Worm (Caenorhabditis elegans): ENCODE data around the gene W03C9.2.

The W03C9.2 gene

DNA sequence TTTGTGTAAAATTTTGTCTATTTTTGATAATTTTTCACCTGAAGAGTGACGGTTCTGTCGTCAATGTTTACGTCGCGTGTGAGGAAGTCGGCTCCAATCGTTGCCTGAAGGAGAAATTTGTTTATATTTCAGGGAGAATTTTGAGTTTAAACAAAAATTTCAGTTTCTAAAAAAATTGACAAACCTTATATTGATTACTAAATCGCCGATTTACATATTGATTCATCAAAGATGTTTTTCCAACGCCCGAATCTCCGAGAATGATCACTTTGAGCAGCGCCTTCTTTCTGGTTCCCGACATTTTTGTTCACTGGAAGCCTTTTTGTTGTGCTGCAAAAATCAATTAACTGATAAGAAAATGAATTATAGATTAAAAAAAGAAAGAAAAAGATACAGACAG lies 4.4 kb downstream of the W03C9.2 start, which contains the start of gene rab-7 (continued):
- TF ChIP-seq C04F5.9 (tag; optimal IDR thresholded peaks at IDR 0.05), result no peak
- TF ChIP-seq elt-3 (tag; optimal IDR thresholded peaks at IDR 0.05), result no peak
- no peak for TF ChIP-seq zip-4 (GFP tag; optimal IDR thresholded peaks at IDR 0.05)
- TF ChIP-seq tbx-2 (tag; optimal IDR thresholded peaks at IDR 0.05), result no peak
- peak; percentile 32 for TF ChIP-seq nhr-71 (tag; optimal IDR thresholded peaks at IDR 0.05)
- no peak for TF ChIP-seq nhr-11 (tag; optimal IDR thresholded peaks at IDR 0.05)
- TF ChIP-seq hpl-2 (GFP tag; optimal IDR thresholded peaks at IDR 0.05), result no peak
- TF ChIP-seq snpc-4 (tag; optimal IDR thresholded peaks at IDR 0.05), result no peak
- TF ChIP-seq skn-1 (tag; optimal IDR thresholded peaks at IDR 0.05), result no peak
- no peak for TF ChIP-seq unc-98 (GFP tag; IDR thresholded peaks at IDR 0.05)
- no peak for TF ChIP-seq nhr-84 (tag; optimal IDR thresholded peaks at IDR 0.05)
- peak; percentile 54 for TF ChIP-seq elt-2 (tag; optimal IDR thresholded peaks at IDR 0.05)
- no peak for TF ChIP-seq C16A3.4 (tag; optimal IDR thresholded peaks at IDR 0.05)
- no peak for TF ChIP-seq fkh-8 (tag; optimal IDR thresholded peaks at IDR 0.05)
- TF ChIP-seq nhr-12 (tag; optimal IDR thresholded peaks at IDR 0.05), result no peak
- TF ChIP-seq nhr-85 (tag), result no peak
- TF ChIP-seq lin-39 (tag; optimal IDR thresholded peaks at IDR 0.05), result no peak

DNA sequence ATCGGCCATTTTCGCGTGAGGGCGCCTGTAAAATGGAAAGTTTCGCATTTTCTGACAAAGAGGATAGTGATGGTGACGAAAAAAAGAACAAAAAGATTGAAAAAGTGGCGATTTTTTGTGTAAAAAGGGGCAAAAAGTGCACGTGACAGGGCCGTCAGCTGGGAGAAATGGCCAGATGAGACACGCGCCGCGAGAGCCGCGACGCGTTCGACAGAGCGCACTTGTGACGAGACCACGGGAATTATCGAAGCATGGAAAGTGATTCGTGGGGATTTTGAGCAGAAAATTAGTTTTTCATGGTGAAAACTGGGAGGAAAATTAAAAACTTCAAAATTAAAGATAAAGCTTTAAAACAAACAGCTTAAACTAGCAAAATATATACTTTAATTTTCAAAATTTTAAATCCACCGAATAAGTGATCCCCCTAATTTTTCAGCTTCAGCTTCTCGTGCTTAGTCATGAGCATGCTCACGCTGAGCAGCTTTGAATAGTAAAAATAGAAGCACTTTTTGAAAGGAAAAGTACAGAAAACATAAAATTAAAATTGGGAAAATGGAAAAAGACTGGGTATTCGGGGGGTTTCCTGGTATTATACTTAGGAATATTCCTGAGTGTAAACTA lies 5.4 kb downstream of the W03C9.2 start, which contains the start of gene W03C9.5:
Gene W03C9.5 (minus strand): TSS at position 38 of the 621 bp plus-strand sequence.
- TF ChIP-seq egl-27 (tag; optimal IDR thresholded peaks at IDR 0.05) (peak; percentile 3 to 31), swsn-7 (tag; optimal IDR thresholded peaks at IDR 0.05) (peak; percentile 92), lsy-2 (tag; optimal IDR thresholded peaks at IDR 0.05) (peak; percentile 92 to 96), pag-3 (tag; optimal IDR thresholded peaks at IDR 0.05; ENCODE audit: borderline replicate concordance, insufficient read depth) (peak; percentile 70), fkh-10 (GFP tag; optimal IDR thresholded peaks at IDR 0.05) (peak; percentile 58), dsc-1 (tag; optimal IDR thresholded peaks at IDR 0.05) (peak; percentile 92), lin-39 (tag; optimal IDR thresholded peaks at IDR 0.05) (no peak), sox-4 (tag; optimal IDR thresholded peaks at IDR 0.05) (peak; percentile 72), ceh-90 (tag; optimal IDR thresholded peaks at IDR 0.05) (peak; percentile 70), jun-1 (tag; optimal IDR thresholded peaks at IDR 0.05) (peak; percentile 90), lin-13 (GFP tag; optimal IDR thresholded peaks at IDR 0.05) (peak; percentile 97), skn-1 (tag; optimal IDR thresholded peaks at IDR 0.05) (peak; percentile 95), nhr-77 (tag; optimal IDR thresholded peaks at IDR 0.05) (peak; percentile 90), nhr-90 (tag; optimal IDR thresholded peaks at IDR 0.05; ENCODE audit: poor library complexity) (peak; percentile 94), lin-35 (GFP tag; optimal IDR thresholded peaks at IDR 0.05) (peak; percentile 89 to 94), egl-13 (tag; optimal IDR thresholded peaks at IDR 0.05) (peak; percentile 90), aha-1 (tag; optimal IDR thresholded peaks at IDR 0.05) (peak; percentile 17), rnt-1 (tag; optimal IDR thresholded peaks at IDR 0.05) (peak; percentile 96), ceh-8 (GFP tag; optimal IDR thresholded peaks at IDR 0.05) (peak; percentile 84), ztf-4 (tag; optimal IDR thresholded peaks at IDR 0.05) (peak; percentile 82), lin-14 (GFP tag; optimal IDR thresholded peaks at IDR 0.05) (peak; percentile 97), ceh-88 (GFP tag; IDR thresholded peaks at IDR 0.05) (peak; percentile 93), sup-37 (GFP tag; optimal IDR thresholded peaks at IDR 0.05) (peak; percentile 61), hpl-2 (GFP tag; optimal IDR thresholded peaks at IDR 0.05) (peak; percentile 82), snpc-4 (tag; optimal IDR thresholded peaks at IDR 0.05) (peak; percentile 82), snu-23 (GFP tag; optimal IDR thresholded peaks at IDR 0.05) (peak; percentile 98), tlp-1 (tag; optimal IDR thresholded peaks at IDR 0.05) (no peak), nhr-47 (tag; optimal IDR thresholded peaks at IDR 0.05) (peak; percentile 96), nhr-28 (tag; optimal IDR thresholded peaks at IDR 0.05) (no peak), mab-9 (GFP tag; IDR thresholded peaks at IDR 0.05) (peak; percentile 76), efl-1 (optimal IDR thresholded peaks at IDR 0.05) (peak; percentile 88 to 93), efl-1 (GFP tag; optimal IDR thresholded peaks at IDR 0.05 in 1 of 2) (peak; percentile 79 to 98), nhr-76 (tag; optimal IDR thresholded peaks at IDR 0.05) (no peak), nhr-71 (tag; optimal IDR thresholded peaks at IDR 0.05) (peak; percentile 98), hlh-17 (GFP tag; optimal IDR thresholded peaks at IDR 0.05; ENCODE audit: borderline replicate concordance) (no peak), xbp-1 (tag; optimal IDR thresholded peaks at IDR 0.05) (peak; percentile 89), nhr-11 (tag; optimal IDR thresholded peaks at IDR 0.05) (peak; percentile 64), fkh-8 (tag; optimal IDR thresholded peaks at IDR 0.05) (peak; percentile 99), mep-1 (tag; optimal IDR thresholded peaks at IDR 0.05) (peak; percentile 95), zag-1 (tag; optimal IDR thresholded peaks at IDR 0.05) (peak; percentile 20)
